Fruit fly (Drosophila melanogaster) whole organism, adult: Measurements from ENCODE around the gene Best3.
A peak's percentile ranks its signal among the peaks of the same experiment; 100 is the strongest.

Experiments
- CG11617 ChIP-seq: fragments of 200-800 bp; sonication (Bioruptor generic); optimal IDR thresholded peaks from 2 replicates; lab custom pipeline; 2017; ENCODE audit warnings: mild to moderate bottlenecking, missing biosample characterization, missing genetic modification reagents, missing genetic modification characterization
- CG12768 ChIP-seq: fragments of 200-800 bp; sonication (Bioruptor generic); optimal IDR thresholded peaks from 2 replicates; lab custom pipeline; 2017; ENCODE audit warnings: missing biosample characterization, missing genetic modification characterization, mild to moderate bottlenecking, moderate library complexity, missing genetic modification reagents
- CG14711 ChIP-seq: fragments of 200-800 bp; sonication (Bioruptor generic); optimal IDR thresholded peaks from 2 replicates; lab custom pipeline; 2018; ENCODE audit warnings: missing biosample characterization, mild to moderate bottlenecking, missing genetic modification characterization, moderate library complexity
- CG1620 ChIP-seq: fragments of 200-800 bp; sonication (Bioruptor generic); optimal IDR thresholded peaks from 2 replicates; lab custom pipeline; 2016; ENCODE audit warnings: missing biosample characterization, missing genetic modification characterization
- CG33017 ChIP-seq: fragments of 200-800 bp; sonication (Bioruptor generic); optimal IDR thresholded peaks from 2 replicates; lab custom pipeline; 2018; ENCODE audit warnings: missing biosample characterization, mild to moderate bottlenecking, missing genetic modification characterization, moderate library complexity
- CG7045 ChIP-seq: fragments of 200-800 bp; sonication (Bioruptor generic); optimal IDR thresholded peaks from 2 replicates; lab custom pipeline; 2017; ENCODE audit warnings: missing biosample characterization, mild to moderate bottlenecking, missing genetic modification characterization
- CG7101 ChIP-seq: fragments of 200-800 bp; sonication (Bioruptor generic); optimal IDR thresholded peaks from 2 replicates; lab custom pipeline; 2018; ENCODE audit warnings: missing biosample characterization, mild to moderate bottlenecking, missing genetic modification characterization, moderate library complexity
- Clk ChIP-seq: fragments of 200-800 bp; sonication (Bioruptor generic); optimal IDR thresholded peaks from 2 replicates; lab custom pipeline; 2017; ENCODE audit warnings: missing biosample characterization, missing genetic modification characterization
- Crg-1 ChIP-seq: fragments of 200-800 bp; sonication (Bioruptor generic); optimal IDR thresholded peaks from 2 replicates; lab custom pipeline; 2016; ENCODE audit warnings: missing biosample characterization, missing genetic modification characterization
- Hr96 ChIP-seq: fragments of 200-800 bp; sonication (Bioruptor generic); optimal IDR thresholded peaks from 2 replicates; lab custom pipeline; 2016; ENCODE audit warnings: missing biosample characterization, missing genetic modification characterization
- Mnt ChIP-seq: fragments of 200-800 bp; sonication (Bioruptor generic); optimal IDR thresholded peaks from 2 replicates; lab custom pipeline; 2016; ENCODE audit warnings: missing biosample characterization, mild to moderate bottlenecking, missing genetic modification characterization
- bab1 ChIP-seq: fragments of 200-800 bp; sonication (Bioruptor generic); optimal IDR thresholded peaks from 3 replicates; lab custom pipeline; 2019; ENCODE audit warnings: missing biosample characterization, mild to moderate bottlenecking, missing genetic modification characterization, moderate library complexity
- cic ChIP-seq: fragments of 200-800 bp; sonication (Bioruptor generic); optimal IDR thresholded peaks from 2 replicates; lab custom pipeline; 2017; ENCODE audit warnings: missing biosample characterization, mild to moderate bottlenecking, missing genetic modification characterization, moderate library complexity
- cnc ChIP-seq, 2 experiments: fragments of >200 bp; optimal IDR thresholded peaks; 2 replicates each; lab custom pipeline; 2017
- kay ChIP-seq: fragments of 200-800 bp; sonication (Bioruptor generic); peaks from one replicate; lab custom pipeline; 2016; ENCODE audit warnings: missing biosample characterization, missing genetic modification characterization, borderline replicate concordance
- ovo ChIP-seq: fragments of 200-800 bp; sonication (Bioruptor generic); optimal IDR thresholded peaks from 2 replicates; lab custom pipeline; 2016; ENCODE audit warnings: missing biosample characterization, missing genetic modification characterization
- tj ChIP-seq: fragments of 200-800 bp; sonication (Bioruptor generic); optimal IDR thresholded peaks from 3 replicates; lab custom pipeline; 2017; ENCODE audit warnings: missing biosample characterization, mild to moderate bottlenecking, missing genetic modification characterization, moderate library complexity
- toe ChIP-seq: fragments of 200-800 bp; sonication (Bioruptor generic); optimal IDR thresholded peaks from 2 replicates; lab custom pipeline; 2016; ENCODE audit warnings: missing biosample characterization, missing genetic modification characterization

Best3 gene

DNA sequence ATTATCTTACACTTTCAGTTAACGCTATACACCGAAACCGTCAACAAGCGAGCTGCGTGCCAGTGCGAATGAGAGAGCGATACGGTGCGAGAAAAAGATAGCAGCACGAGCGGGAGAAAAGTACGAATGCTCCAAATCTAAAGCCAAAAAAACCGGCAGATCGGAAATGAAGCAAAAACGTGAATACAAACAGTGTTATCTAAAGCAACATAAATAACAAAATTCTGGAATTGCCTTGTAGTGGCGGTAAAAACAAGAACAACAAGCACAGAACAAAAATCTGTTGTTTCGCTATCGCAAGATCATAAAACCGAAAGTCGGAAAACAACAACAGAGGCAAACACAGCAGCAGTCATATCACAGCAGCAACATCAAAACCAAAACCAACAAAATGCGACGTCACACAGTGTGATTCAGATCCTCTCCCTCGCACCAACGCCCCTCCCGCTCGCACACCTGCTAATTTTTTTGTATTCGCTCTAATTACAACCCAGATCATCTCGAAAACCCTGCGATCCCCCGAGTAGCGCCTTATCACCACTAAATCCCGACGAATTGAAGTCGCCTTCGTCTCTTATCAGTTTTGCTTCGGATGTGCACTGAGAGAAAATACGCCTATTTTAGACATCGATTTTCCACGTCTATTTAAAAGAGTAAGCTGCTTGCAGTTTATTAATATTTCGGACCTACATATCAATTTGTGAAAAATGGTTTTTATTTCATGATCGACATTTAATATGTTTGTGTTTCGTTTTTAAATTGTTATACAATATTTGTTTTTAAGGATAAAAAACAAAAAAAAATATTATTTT is 1.8 kb upstream of the Best3 start, which contains the start of gene CG7255:
TSS of gene CG7255 (plus strand) at position 32 of the 812 bp plus-strand sequence.
- TF ChIP-seq Clk (GFP tag; lab: Kevin White, UChicago) (no peak), CG7045 (GFP tag; lab: Kevin White, UChicago) (no peak), kay (GFP tag; lab: Kevin White, UChicago) (peak; percentile 92), CG11617 (GFP tag; lab: Kevin White, UChicago) (no peak), CG1620 (no peak), cic (GFP tag; lab: Kevin White, UChicago) (no peak), Mnt (GFP tag; lab: Kevin White, UChicago) (no peak), cnc (optimal IDR thresholded peaks at IDR 0.05; lab: Kevin White, UChicago) (no peak), Crg-1 (GFP tag; lab: Kevin White, UChicago) (no peak), CG33017 (tag; lab: Kevin White, UChicago) (no peak), toe (GFP tag; lab: Kevin White, UChicago) (peak; percentile 16), Hr96 (GFP tag; lab: Kevin White, UChicago) (no peak), tj (GFP tag; lab: Kevin White, UChicago) (no peak)

DNA sequence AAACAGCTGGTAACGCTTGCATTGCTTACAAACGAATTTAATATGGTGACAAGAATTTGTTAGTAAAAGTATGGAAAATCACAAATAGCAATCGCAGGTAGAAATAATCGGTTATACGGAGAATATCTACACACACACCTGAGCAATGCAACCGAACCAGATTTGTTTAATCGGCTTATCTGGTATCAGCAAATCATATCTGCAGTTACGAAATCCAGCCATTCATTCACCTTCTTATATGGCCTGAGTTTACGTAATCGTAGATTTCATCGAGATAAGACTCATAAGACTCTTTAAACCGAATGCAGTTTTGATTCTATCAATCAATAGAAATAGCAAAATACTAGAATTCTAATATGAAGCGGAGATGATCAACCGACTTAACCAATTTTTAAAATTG is 1.0 kb upstream of the Best3 start:
- TF ChIP-seq Crg-1 (GFP tag; lab: Kevin White, UChicago) (no peak), cic (GFP tag; lab: Kevin White, UChicago) (peak; percentile 1), tj (GFP tag; lab: Kevin White, UChicago) (no peak), Clk (GFP tag; lab: Kevin White, UChicago) (no peak), CG11617 (GFP tag; lab: Kevin White, UChicago) (no peak), kay (GFP tag; lab: Kevin White, UChicago) (peak; percentile 55), CG1620 (no peak)

DNA sequence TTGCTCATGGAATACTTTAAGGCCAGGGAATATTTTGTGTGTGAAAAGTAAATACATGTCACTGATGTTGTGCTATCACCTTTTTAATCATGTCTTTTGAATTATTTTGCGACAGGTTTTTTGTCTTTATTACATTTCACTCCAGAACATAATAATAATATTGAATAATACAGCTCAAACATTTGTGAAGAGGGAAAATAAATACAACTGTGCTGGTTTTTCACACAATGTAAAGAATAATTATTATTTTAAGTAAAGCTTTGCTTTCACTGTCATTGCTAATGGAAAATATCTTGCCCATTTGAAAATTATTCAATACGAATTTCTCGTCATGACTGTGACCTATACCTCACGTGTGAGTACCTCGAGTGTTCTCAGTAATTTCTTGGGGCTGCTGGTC is 3.9 kb downstream of the Best3 start, which contains the start of gene Best4:
TSS of gene Best4 (plus strand) at position 301 of the 400 bp plus-strand sequence.
- TF ChIP-seq Crg-1 (GFP tag; lab: Kevin White, UChicago): no peak
- no peak for TF ChIP-seq CG7045 (GFP tag; lab: Kevin White, UChicago)
- no peak for TF ChIP-seq ovo (GFP tag; lab: Kevin White, UChicago)

DNA sequence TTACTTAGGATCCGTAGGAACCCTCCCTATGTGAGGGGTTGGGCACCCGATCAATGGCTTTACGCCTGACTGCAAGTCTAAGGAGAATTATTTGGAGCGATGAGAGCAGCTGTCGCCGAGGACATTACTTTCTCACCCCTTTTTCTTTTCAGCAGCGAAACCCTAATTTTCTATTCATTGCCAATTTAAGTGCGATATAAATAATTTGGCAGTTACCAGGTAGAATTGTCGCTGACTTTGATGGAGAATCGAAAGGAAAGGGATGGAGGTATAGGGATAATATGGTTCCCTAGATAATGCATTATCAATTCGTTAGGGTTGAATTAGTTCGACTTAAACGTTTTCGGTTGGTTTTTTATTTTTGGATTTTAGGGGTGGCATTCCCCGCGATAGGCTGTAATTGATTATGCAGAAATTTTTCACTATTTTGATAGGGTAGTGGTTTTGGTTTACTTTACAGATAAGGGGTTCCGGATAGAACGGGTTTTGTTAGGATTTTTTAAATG is 13.3 kb downstream of the Best3 start:
- no peak for TF ChIP-seq kay (GFP tag; lab: Kevin White, UChicago)
- TF ChIP-seq ovo (GFP tag; lab: Kevin White, UChicago): no peak
- TF ChIP-seq toe (GFP tag; lab: Kevin White, UChicago): no peak
- no peak for TF ChIP-seq CG14711
- no peak for TF ChIP-seq Clk (GFP tag; lab: Kevin White, UChicago)
- TF ChIP-seq Crg-1 (GFP tag; lab: Kevin White, UChicago): no peak
- no peak for TF ChIP-seq CG33017 (tag; lab: Kevin White, UChicago)

DNA sequence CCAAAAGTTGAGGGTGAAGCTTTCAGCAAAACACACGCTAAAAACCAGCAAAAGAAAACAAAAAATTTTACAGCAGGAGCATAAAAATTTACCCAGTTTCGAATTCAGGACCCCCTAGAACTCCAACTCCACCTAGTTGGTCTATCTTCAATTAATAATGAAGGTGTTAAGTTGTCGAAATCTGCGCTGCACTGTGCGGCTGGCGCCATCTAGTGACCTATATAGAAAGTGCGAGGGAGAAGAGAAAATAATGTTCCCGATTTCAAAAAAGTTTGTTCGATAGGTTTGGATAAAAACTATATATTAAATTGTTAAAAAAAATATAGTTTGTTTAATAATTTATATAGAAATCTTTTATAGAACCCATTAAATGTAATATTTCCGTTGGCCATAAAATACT is 15.6 kb downstream of the Best3 start:
- TF ChIP-seq Clk (GFP tag; lab: Kevin White, UChicago): no peak
- TF ChIP-seq cnc (optimal IDR thresholded peaks at IDR 0.05; lab: Kevin White, UChicago): no peak
- no peak for TF ChIP-seq ovo (GFP tag; lab: Kevin White, UChicago)
- no peak for TF ChIP-seq CG11617 (GFP tag; lab: Kevin White, UChicago)
- no peak for TF ChIP-seq kay (GFP tag; lab: Kevin White, UChicago)
- TF ChIP-seq bab1: no peak
- no peak for TF ChIP-seq CG1620
- TF ChIP-seq CG7101 (tag; lab: Kevin White, UChicago): no peak
- TF ChIP-seq CG12768 (GFP tag; lab: Kevin White, UChicago): no peak

DNA sequence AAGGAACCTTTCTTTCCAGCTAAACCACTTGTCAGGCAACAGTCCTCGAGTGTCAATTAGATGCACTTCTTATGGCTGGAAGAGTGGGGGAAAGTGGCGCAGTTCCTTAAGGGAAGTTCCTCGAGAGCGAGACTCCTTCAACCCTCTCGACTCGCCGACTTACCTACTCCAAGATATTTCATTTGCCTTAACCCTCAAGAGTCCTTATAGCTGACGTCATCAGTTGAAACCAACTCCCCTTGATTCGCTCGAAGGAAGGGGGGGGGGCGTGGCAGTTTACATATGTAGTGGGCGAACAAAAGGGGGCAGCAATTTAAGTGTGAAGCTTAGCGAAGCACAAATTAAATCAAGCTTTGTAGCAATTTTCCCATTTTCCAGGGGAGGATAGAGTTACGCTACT is 21.5 kb downstream of the Best3 start:
- TF ChIP-seq cic (GFP tag; lab: Kevin White, UChicago) (no peak), ovo (GFP tag; lab: Kevin White, UChicago) (no peak), CG1620 (no peak), tj (GFP tag; lab: Kevin White, UChicago) (no peak), CG7045 (GFP tag; lab: Kevin White, UChicago) (no peak), cnc (optimal IDR thresholded peaks at IDR 0.05; lab: Kevin White, UChicago) (no peak), Hr96 (GFP tag; lab: Kevin White, UChicago) (no peak)

DNA sequence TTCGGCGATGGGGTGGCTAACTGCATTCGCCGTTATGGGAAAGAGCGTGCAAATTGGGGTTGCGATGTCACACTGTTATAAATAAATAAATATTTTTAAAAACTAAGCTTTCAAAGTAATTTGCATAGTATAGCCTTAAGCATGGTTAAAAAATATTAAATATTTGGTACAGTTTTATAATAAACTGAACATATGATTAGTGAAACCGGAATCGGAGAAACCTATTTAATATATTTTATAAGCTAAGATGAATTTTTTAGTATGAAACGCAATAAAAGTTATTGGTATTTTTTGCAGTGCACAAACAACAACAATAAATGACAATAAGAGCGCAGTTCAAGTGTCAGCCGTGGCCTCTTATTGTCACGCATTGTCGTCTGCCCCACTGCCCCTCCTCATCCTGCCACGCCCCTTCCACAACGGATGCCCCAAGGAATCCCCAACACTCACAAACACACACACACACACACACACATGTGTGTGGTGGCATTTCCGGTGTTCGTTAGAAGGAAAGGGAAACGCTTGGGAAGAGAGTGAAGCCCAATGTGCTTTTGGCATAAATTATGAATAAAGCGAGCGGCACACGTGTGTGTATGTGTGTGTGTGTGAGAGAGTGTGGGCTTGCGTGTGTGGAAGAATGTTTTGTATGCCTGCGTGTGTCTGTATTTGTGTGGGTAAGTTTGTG is 27.0 kb downstream of the Best3 start:
- TF ChIP-seq CG12768 (GFP tag; lab: Kevin White, UChicago) (no peak), cic (GFP tag; lab: Kevin White, UChicago) (no peak), Crg-1 (GFP tag; lab: Kevin White, UChicago) (no peak), CG1620 (no peak), CG14711 (no peak), ovo (GFP tag; lab: Kevin White, UChicago) (no peak), kay (GFP tag; lab: Kevin White, UChicago) (no peak), CG7045 (GFP tag; lab: Kevin White, UChicago) (no peak)
